Worm (Caenorhabditis elegans) whole organism, L2 larva: ENCODE measurements around the gene F32G8.3.

ENCODE experiments used
- ama-1 ChIP-seq: fragments of 150-350 bp; optimal IDR thresholded peaks from 2 replicates; lab custom pipeline; 2018; ENCODE audit warnings: inconsistent platforms
- egl-27 ChIP-seq: sonication (generic microtip); optimal IDR thresholded peaks from 3 replicates; lab custom pipeline; 2017; ENCODE audit warnings: missing biosample characterization, missing genetic modification reagents, missing genetic modification characterization
- fos-1 ChIP-seq: fragments of 150-350 bp; optimal IDR thresholded peaks from 2 replicates; lab custom pipeline; 2014; ENCODE audit warnings: missing biosample characterization, missing genetic modification characterization
- lin-39 ChIP-seq: fragments of 150-350 bp; optimal IDR thresholded peaks from 2 replicates; lab custom pipeline; 2014; ENCODE audit warnings: missing biosample characterization, missing genetic modification reagents, missing genetic modification characterization
- mdl-1 ChIP-seq, 2 experiments: fragments of 150-350 bp in 1 of 2; sonication (generic microtip) in 1 of 2; optimal IDR thresholded peaks; 2 replicates each; lab custom pipeline; 2017; ENCODE audit warnings: missing biosample characterization in 2 of 2, missing genetic modification characterization in 2 of 2
- nhr-12 ChIP-seq: fragments of 150-350 bp; optimal IDR thresholded peaks from 2 replicates; lab custom pipeline; 2014; ENCODE audit warnings: missing biosample characterization, missing genetic modification characterization
- nhr-23 ChIP-seq: fragments of 150-350 bp; optimal IDR thresholded peaks from 2 replicates; lab custom pipeline; 2014; ENCODE audit warnings: missing biosample characterization, missing genetic modification reagents, missing genetic modification characterization
- nhr-237 ChIP-seq: fragments of 150-350 bp; optimal IDR thresholded peaks from 2 replicates; lab custom pipeline; 2014; ENCODE audit warnings: missing biosample characterization, missing genetic modification characterization
- nhr-25 ChIP-seq: fragments of 150-350 bp; sonication (generic microtip); optimal IDR thresholded peaks from 3 replicates; lab custom pipeline; 2014; ENCODE audit warnings: missing biosample characterization, missing genetic modification characterization
- snpc-4 ChIP-seq: fragments of 150-350 bp; optimal IDR thresholded peaks from 2 replicates; lab custom pipeline; 2014; ENCODE audit warnings: missing biosample characterization, missing genetic modification characterization
- unc-39 ChIP-seq: fragments of 150-350 bp; optimal IDR thresholded peaks from 2 replicates; lab custom pipeline; 2014; ENCODE audit warnings: missing biosample characterization, missing genetic modification characterization
- unc-62 ChIP-seq: fragments of 150-350 bp; optimal IDR thresholded peaks from 2 replicates; lab custom pipeline; 2014; ENCODE audit warnings: missing biosample characterization, missing genetic modification reagents, missing genetic modification characterization
- ztf-1 ChIP-seq: fragments of 200-800 bp; sonication (Bioruptor generic); conservative IDR thresholded peaks from 2 replicates; pipeline ENCODE4 v1.3.6; 2022; ENCODE audit warnings: missing genetic modification characterization, missing compliant biosample characterization
- ztf-11 ChIP-seq: sonication (generic microtip); optimal IDR thresholded peaks from 2 replicates; lab custom pipeline; 2017; ENCODE audit warnings: missing biosample characterization, missing genetic modification characterization

DNA sequence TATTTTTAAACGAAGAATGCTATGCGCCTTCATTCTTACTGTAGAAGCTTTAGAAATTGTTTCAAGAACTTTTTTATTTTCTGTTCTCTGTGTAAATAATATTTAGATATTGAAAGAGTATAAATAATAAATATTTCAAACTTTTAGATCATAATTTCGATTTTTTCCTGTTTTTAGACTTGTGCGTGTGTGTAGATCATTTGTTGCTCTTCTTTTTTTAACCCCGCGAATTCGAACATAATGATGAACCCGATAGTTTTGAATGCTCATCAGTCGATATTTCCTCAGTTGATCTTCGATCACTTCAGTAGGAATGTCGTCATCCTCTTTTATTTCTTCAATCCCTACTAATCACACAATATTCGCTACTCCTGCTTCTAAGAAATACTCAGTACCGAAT lies 42.1 kb upstream of the F32G8.3 start, which contains the start of gene T21C9.13:
- TF ChIP-seq snpc-4 (tag; lab: Kevin White, UChicago) (no peak), egl-27 (no peak), unc-62 (GFP tag; lab: Kevin White, UChicago) (no peak), fos-1 (tag; lab: Kevin White, UChicago) (no peak), mdl-1 (tag; optimal IDR thresholded peaks at IDR 0.05; lab: Kevin White, UChicago) (no peak), ztf-11 (tag; lab: Kevin White, UChicago) (no peak), lin-39 (no peak), ztf-1 (GFP tag; lab: Robert Waterston, UW) (no peak), nhr-23 (tag; lab: Kevin White, UChicago) (no peak), nhr-237 (no peak), unc-39 (tag; lab: Kevin White, UChicago) (no peak), nhr-12 (tag; lab: Kevin White, UChicago) (no peak), nhr-25 (tag; lab: Kevin White, UChicago) (no peak), ama-1 (lab: Kevin White, UChicago) (no peak)
